Fruit fly (Drosophila melanogaster) whole organism, adult: ENCODE data around the gene CG42711.

Source experiments
- CG11617 ChIP-seq: fragments of 200-800 bp; sonication (Bioruptor generic); optimal IDR thresholded peaks from 2 replicates; lab custom pipeline; 2017; ENCODE audit warnings: mild to moderate bottlenecking, missing biosample characterization, missing genetic modification reagents, missing genetic modification characterization
- CG12768 ChIP-seq: fragments of 200-800 bp; sonication (Bioruptor generic); optimal IDR thresholded peaks from 2 replicates; lab custom pipeline; 2017; ENCODE audit warnings: missing biosample characterization, missing genetic modification characterization, mild to moderate bottlenecking, moderate library complexity, missing genetic modification reagents
- CG14711 ChIP-seq: fragments of 200-800 bp; sonication (Bioruptor generic); optimal IDR thresholded peaks from 2 replicates; lab custom pipeline; 2018; ENCODE audit warnings: missing biosample characterization, mild to moderate bottlenecking, missing genetic modification characterization, moderate library complexity
- CG1620 ChIP-seq: fragments of 200-800 bp; sonication (Bioruptor generic); optimal IDR thresholded peaks from 2 replicates; lab custom pipeline; 2016; ENCODE audit warnings: missing biosample characterization, missing genetic modification characterization
- CG33017 ChIP-seq: fragments of 200-800 bp; sonication (Bioruptor generic); optimal IDR thresholded peaks from 2 replicates; lab custom pipeline; 2018; ENCODE audit warnings: missing biosample characterization, mild to moderate bottlenecking, missing genetic modification characterization, moderate library complexity
- CG5204 ChIP-seq: fragments of 200-800 bp; sonication (Bioruptor generic); optimal IDR thresholded peaks from 2 replicates; lab custom pipeline; 2016; ENCODE audit warnings: missing biosample characterization, missing genetic modification characterization
- CG7045 ChIP-seq: fragments of 200-800 bp; sonication (Bioruptor generic); optimal IDR thresholded peaks from 2 replicates; lab custom pipeline; 2017; ENCODE audit warnings: missing biosample characterization, mild to moderate bottlenecking, missing genetic modification characterization
- Clk ChIP-seq: fragments of 200-800 bp; sonication (Bioruptor generic); optimal IDR thresholded peaks from 2 replicates; lab custom pipeline; 2017; ENCODE audit warnings: missing biosample characterization, missing genetic modification characterization
- Crg-1 ChIP-seq: fragments of 200-800 bp; sonication (Bioruptor generic); optimal IDR thresholded peaks from 2 replicates; lab custom pipeline; 2016; ENCODE audit warnings: missing biosample characterization, missing genetic modification characterization
- bab1 ChIP-seq: fragments of 200-800 bp; sonication (Bioruptor generic); optimal IDR thresholded peaks from 3 replicates; lab custom pipeline; 2019; ENCODE audit warnings: missing biosample characterization, mild to moderate bottlenecking, missing genetic modification characterization, moderate library complexity
- kay ChIP-seq: fragments of 200-800 bp; sonication (Bioruptor generic); peaks from one replicate; lab custom pipeline; 2016; ENCODE audit warnings: missing biosample characterization, missing genetic modification characterization, borderline replicate concordance
- ovo ChIP-seq: fragments of 200-800 bp; sonication (Bioruptor generic); optimal IDR thresholded peaks from 2 replicates; lab custom pipeline; 2016; ENCODE audit warnings: missing biosample characterization, missing genetic modification characterization
- tj ChIP-seq: fragments of 200-800 bp; sonication (Bioruptor generic); optimal IDR thresholded peaks from 3 replicates; lab custom pipeline; 2017; ENCODE audit warnings: missing biosample characterization, mild to moderate bottlenecking, missing genetic modification characterization, moderate library complexity
- toe ChIP-seq: fragments of 200-800 bp; sonication (Bioruptor generic); optimal IDR thresholded peaks from 2 replicates; lab custom pipeline; 2016; ENCODE audit warnings: missing biosample characterization, missing genetic modification characterization

DNA sequence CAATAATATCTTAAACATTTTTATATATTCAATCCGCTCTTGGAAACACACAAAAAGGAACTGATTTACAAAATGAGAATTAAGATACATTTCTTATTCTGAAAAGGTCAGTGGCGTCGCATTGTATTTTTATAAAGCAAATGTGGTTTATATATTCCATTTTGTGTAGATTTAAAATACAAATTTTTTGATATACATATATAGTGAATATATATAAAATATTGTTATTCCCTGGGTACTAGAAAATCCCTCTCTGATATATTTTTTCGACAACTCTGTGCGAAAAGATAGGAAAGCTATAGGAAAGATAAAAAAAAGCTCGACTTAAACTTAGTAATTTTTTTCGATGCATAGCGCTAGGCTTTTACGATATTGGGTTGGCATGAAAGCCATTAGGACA lies at the start of gene CG42711:
- TF ChIP-seq CG5204 (no peak), ovo (GFP tag; lab: Kevin White, UChicago) (no peak), CG33017 (tag; lab: Kevin White, UChicago) (peak; percentile 23), CG1620 (GFP tag; lab: Kevin White, UChicago) (no peak), Crg-1 (no peak), CG7045 (GFP tag; lab: Kevin White, UChicago) (no peak), kay (no peak), bab1 (GFP tag; lab: Kevin White, UChicago) (no peak), tj (GFP tag; lab: Kevin White, UChicago) (no peak), CG12768 (GFP tag; lab: Kevin White, UChicago) (no peak), toe (GFP tag; lab: Kevin White, UChicago) (no peak), CG11617 (GFP tag; lab: Kevin White, UChicago) (no peak), Clk (no peak), CG14711 (tag; lab: Kevin White, UChicago) (peak; percentile 16)
